Worm (Caenorhabditis elegans): ENCODE data around the gene pqn-62.

ce11 chrX:5202923-5203322 is 7.0 kb downstream of the pqn-62 start:
- TF ChIP-seq arid-1 (GFP tag; conservative IDR thresholded peaks at IDR 0.05) (no peak), nhr-77 (tag; optimal IDR thresholded peaks at IDR 0.05) (no peak), egl-27 (tag; optimal IDR thresholded peaks at IDR 0.05) (no peak), mdl-1 (tag; optimal IDR thresholded peaks at IDR 0.05) (no peak), ces-1 (GFP tag; optimal IDR thresholded peaks at IDR 0.05) (no peak), gei-8 (GFP tag; optimal IDR thresholded peaks at IDR 0.05) (no peak), cey-2 (tag; optimal IDR thresholded peaks at IDR 0.05; ENCODE audit: borderline replicate concordance, insufficient read depth) (no peak), ztf-11 (tag; optimal IDR thresholded peaks at IDR 0.05) (no peak), daf-12 (tag; optimal IDR thresholded peaks at IDR 0.05) (no peak), php-3 (GFP tag; IDR thresholded peaks at IDR 0.05) (no peak), nhr-237 (tag; optimal IDR thresholded peaks at IDR 0.05) (no peak), lsy-2 (tag; optimal IDR thresholded peaks at IDR 0.05) (no peak)
